Fruit fly (Drosophila melanogaster): Measurements from ENCODE around the gene CG13445.

CG13445 gene

dm6 chr3L:15815353-15816142 lies 6.3 kb downstream of the CG13445 start (continued):
- TF ChIP-seq Sox100B (GFP tag; optimal IDR thresholded peaks at IDR 0.05) (peak; percentile 75), sima (GFP tag; optimal IDR thresholded peaks at IDR 0.05) (no peak), CG8944 (GFP tag; optimal IDR thresholded peaks at IDR 0.05) (peak; percentile 38), Poxn (GFP tag; IDR thresholded peaks at IDR 0.05) (no peak), en (GFP tag; optimal IDR thresholded peaks at IDR 0.05) (no peak), C15 (GFP tag; IDR thresholded peaks at IDR 0.05) (no peak), Tbp (GFP tag; optimal IDR thresholded peaks at IDR 0.05) (no peak), CG3065 (GFP tag; optimal IDR thresholded peaks at IDR 0.05) (no peak), ro (GFP tag; IDR thresholded peaks at IDR 0.05) (no peak), zf30C (GFP tag; optimal IDR thresholded peaks at IDR 0.05) (peak; percentile 95), dm (GFP tag; optimal IDR thresholded peaks at IDR 0.05) (no peak), Gsc (GFP tag; IDR thresholded peaks at IDR 0.05) (no peak), Xbp1 (GFP tag; optimal IDR thresholded peaks at IDR 0.05) (peak; percentile 69), CG3163 (GFP tag; optimal IDR thresholded peaks at IDR 0.05) (no peak), slbo (GFP tag; IDR thresholded peaks at IDR 0.05) (peak; percentile 71), CG14710 (tag; optimal IDR thresholded peaks at IDR 0.05) (peak; percentile 65), scrt (GFP tag; optimal IDR thresholded peaks at IDR 0.05) (peak; percentile 54), Opbp (GFP tag; IDR thresholded peaks at IDR 0.05; ENCODE audit: partially characterized antibody) (no peak), hkb (optimal IDR thresholded peaks at IDR 0.05) (no peak), hkb (GFP tag; IDR thresholded peaks at IDR 0.05) (peak; percentile 73), wor (GFP tag; IDR thresholded peaks at IDR 0.05) (no peak)

- TF ChIP-seq Doc3 (GFP tag; IDR thresholded peaks at IDR 0.05; ENCODE audit: partially characterized antibody) (peak; percentile 12; the same call in 2 of the 3 replicates), CG5180 (GFP tag; optimal IDR thresholded peaks at IDR 0.05) (no peak), fd96Cb (tag; optimal IDR thresholded peaks at IDR 0.05) (no peak), zfh2 (GFP tag; optimal IDR thresholded peaks at IDR 0.05) (no peak), pita (GFP tag; optimal IDR thresholded peaks at IDR 0.05) (no peak), CG30431 (GFP tag; optimal IDR thresholded peaks at IDR 0.05) (no peak), CG6765 (GFP tag; optimal IDR thresholded peaks at IDR 0.05) (no peak), Dref (GFP tag; IDR thresholded peaks at IDR 0.05) (peak; percentile 78), luna (GFP tag; optimal IDR thresholded peaks at IDR 0.05) (no peak), MBD-R2 (GFP tag; IDR thresholded peaks at IDR 0.05) (peak; percentile 37; the same call in 1 of the 2 replicates), fd64A (GFP tag; optimal IDR thresholded peaks at IDR 0.05) (no peak), gfzf (GFP tag; optimal IDR thresholded peaks at IDR 0.05) (peak; percentile 2), CG6813 (GFP tag; optimal IDR thresholded peaks at IDR 0.05) (no peak), Med (GFP tag) (peak; percentile 55), E2f2 (GFP tag; IDR thresholded peaks at IDR 0.05) (peak; percentile 12; the same call in 1 of the 2 replicates), inv (GFP tag; IDR thresholded peaks at IDR 0.05; ENCODE audit: partially characterized antibody) (peak; percentile 71), ato (GFP tag; IDR thresholded peaks at IDR 0.05; ENCODE audit: partially characterized antibody) (peak; percentile 30; the same call in 1 of the 2 replicates), row (GFP tag; IDR thresholded peaks at IDR 0.05) (peak; percentile 19; the same call in 1 of the 3 replicates), Elba2 (GFP tag; optimal IDR thresholded peaks at IDR 0.05) (peak; percentile 80), twi (tag; optimal IDR thresholded peaks at IDR 0.05) (no peak), vvl (GFP tag; IDR thresholded peaks at IDR 0.05) (no peak), onecut (GFP tag; IDR thresholded peaks at IDR 0.05) (no peak), grn (GFP tag; optimal IDR thresholded peaks at IDR 0.05) (peak; percentile 31), wek (GFP tag; optimal IDR thresholded peaks at IDR 0.05) (no peak), HLH4C (GFP tag; IDR thresholded peaks at IDR 0.05; ENCODE audit: partially characterized antibody) (no peak; the same call in none of the 3 replicates), hbn (GFP tag; IDR thresholded peaks at IDR 0.05; ENCODE audit: partially characterized antibody) (peak; percentile 23; the same call in 1 of the 2 replicates), CG18764 (GFP tag; optimal IDR thresholded peaks at IDR 0.05) (no peak), Sry-β (GFP tag; optimal IDR thresholded peaks at IDR 0.05) (no peak), chinmo (GFP tag; IDR thresholded peaks at IDR 0.05; ENCODE audit: partially characterized antibody) (peak; percentile 35; the same call in 1 of the 4 replicates)
Observed at dm6 chr3L:15816143-15816487, 6.8 kb downstream of the CG13445 start, which contains the start of gene fwe. TSS of gene fwe (minus strand) at chr3L:15816410.
